Fruit fly (Drosophila melanogaster): ENCODE data around the gene Doc1.

The Doc1 gene

dm6 chr3L:9066509-9067021 is 25.4 kb downstream of the Doc1 start:
- TF ChIP-seq Vsx2 (GFP tag; optimal IDR thresholded peaks at IDR 0.05; ENCODE audit: partially characterized antibody) (peak; percentile 19), Hr83 (GFP tag; optimal IDR thresholded peaks at IDR 0.05; ENCODE audit: poor library complexity, severe bottlenecking) (no peak)

- no peak for TF ChIP-seq sv (GFP tag; optimal IDR thresholded peaks at IDR 0.05)
- TF ChIP-seq sage (GFP tag; optimal IDR thresholded peaks at IDR 0.05): peak; percentile 21
- no peak for TF ChIP-seq Mio (GFP tag; optimal IDR thresholded peaks at IDR 0.05)
- peak; percentile 19 for TF ChIP-seq Hnf4 (GFP tag; optimal IDR thresholded peaks at IDR 0.05)
- no peak for TF ChIP-seq HLH106 (tag; optimal IDR thresholded peaks at IDR 0.05)
- TF ChIP-seq Sp1 (GFP tag; optimal IDR thresholded peaks at IDR 0.05): no peak
- peak; percentile 14 for TF ChIP-seq Hr83 (GFP tag; optimal IDR thresholded peaks at IDR 0.05; ENCODE audit: poor library complexity, severe bottlenecking)
- no peak for TF ChIP-seq h (GFP tag; optimal IDR thresholded peaks at IDR 0.05)
- TF ChIP-seq dsf (GFP tag; optimal IDR thresholded peaks at IDR 0.05; ENCODE audit: borderline replicate concordance): no peak
- TF ChIP-seq br (GFP tag; optimal IDR thresholded peaks at IDR 0.05): no peak
- TF ChIP-seq rgr (GFP tag; optimal IDR thresholded peaks at IDR 0.05): no peak
- no peak for TF ChIP-seq Hr78 (GFP tag; optimal IDR thresholded peaks at IDR 0.05)
- no peak for TF ChIP-seq usp (GFP tag; optimal IDR thresholded peaks at IDR 0.05)
- TF ChIP-seq CG32264 (GFP tag; optimal IDR thresholded peaks at IDR 0.05): no peak
- TF ChIP-seq Jra (GFP tag; optimal IDR thresholded peaks at IDR 0.05): no peak
- peak; percentile 68 for TF ChIP-seq CrebA (GFP tag; optimal IDR thresholded peaks at IDR 0.05; ENCODE audit: borderline replicate concordance)
- TF ChIP-seq tai (GFP tag; optimal IDR thresholded peaks at IDR 0.05): no peak
- no peak for TF ChIP-seq psq (GFP tag; optimal IDR thresholded peaks at IDR 0.05)
- TF ChIP-seq foxo (GFP tag; optimal IDR thresholded peaks at IDR 0.05): no peak
- TF ChIP-seq pan (optimal IDR thresholded peaks at IDR 0.05): no peak
- peak; percentile 9 for TF ChIP-seq OdsH (GFP tag; optimal IDR thresholded peaks at IDR 0.05)
- TF ChIP-seq fru (GFP tag; optimal IDR thresholded peaks at IDR 0.05): no peak
- no peak for TF ChIP-seq Myc (optimal IDR thresholded peaks at IDR 0.05)
- no peak for TF ChIP-seq Dfd (GFP tag; optimal IDR thresholded peaks at IDR 0.05)
- TF ChIP-seq Vsx2 (GFP tag; optimal IDR thresholded peaks at IDR 0.05; ENCODE audit: partially characterized antibody): no peak
- peak; percentile 34 for TF ChIP-seq brk (GFP tag; optimal IDR thresholded peaks at IDR 0.05)
- TF ChIP-seq lola (GFP tag; optimal IDR thresholded peaks at IDR 0.05): no peak
- no peak for TF ChIP-seq woc (GFP tag; optimal IDR thresholded peaks at IDR 0.05)
- TF ChIP-seq GATAd (GFP tag; optimal IDR thresholded peaks at IDR 0.05): no peak
- TF ChIP-seq CG9705 (GFP tag; optimal IDR thresholded peaks at IDR 0.05): no peak
- no peak for TF ChIP-seq dmrt93B (GFP tag; optimal IDR thresholded peaks at IDR 0.05)
- TF ChIP-seq Rel (GFP tag; optimal IDR thresholded peaks at IDR 0.05): no peak
- TF ChIP-seq Rel (tag; optimal IDR thresholded peaks at IDR 0.05): peak; percentile 100
- TF ChIP-seq ey (GFP tag; optimal IDR thresholded peaks at IDR 0.05): no peak
- no peak for TF ChIP-seq jim (GFP tag; optimal IDR thresholded peaks at IDR 0.05)
- TF ChIP-seq Abd-B (GFP tag; optimal IDR thresholded peaks at IDR 0.05): no peak
- TF ChIP-seq Dif (GFP tag; optimal IDR thresholded peaks at IDR 0.05; ENCODE audit: partially characterized antibody): no peak
- TF ChIP-seq dl (GFP tag; optimal IDR thresholded peaks at IDR 0.05; ENCODE audit: insufficient read depth in 1 of 2, partially characterized antibody in 2 of 2): no peak
- no peak for TF ChIP-seq N (GFP tag; optimal IDR thresholded peaks at IDR 0.05)
Observed at dm6 chr3L:9072062-9072730, 31.0 kb downstream of the Doc1 start.

Measured in whole organism, wandering third instar larva.